Fruit fly (Drosophila melanogaster) whole organism, embryonic: ENCODE results near the gene Acp76A.
A peak's percentile ranks its signal among the peaks of the same experiment; 100 is the strongest.

ENCODE experiments used
- Awh ChIP-seq: fragments of 200-800 bp; sonication (Bioruptor generic); IDR thresholded peaks from 2 replicates; pipeline ENCODE4, ENCODE4 v1.3.6; 2022; ENCODE audit warnings: missing biosample characterization, missing genetic modification characterization
- B-H2 ChIP-seq: fragments of 200-800 bp; sonication (Bioruptor generic); optimal IDR thresholded peaks from 2 replicates; lab custom pipeline; 2018; ENCODE audit warnings: missing biosample characterization, mild to moderate bottlenecking, missing genetic modification characterization
- CG1024 ChIP-seq: fragments of 200-800 bp; sonication (Bioruptor generic); IDR thresholded peaks from 2 replicates; pipeline ENCODE4 v1.3.6; 2022; ENCODE audit warnings: missing biosample characterization, missing genetic modification characterization
- CG10366 ChIP-seq: fragments of 200-800 bp; sonication (Bioruptor generic); IDR thresholded peaks from 2 replicates; pipeline ENCODE4 v1.3.6; 2022; ENCODE audit warnings: missing biosample characterization, missing genetic modification characterization
- CG11695 ChIP-seq: fragments of 200-800 bp; sonication (Bioruptor generic); IDR thresholded peaks from 3 replicates; pipeline ENCODE4 v1.3.6; 2022; ENCODE audit warnings: missing biosample characterization, missing genetic modification characterization
- CG12155 ChIP-seq: fragments of 200-800 bp; sonication (Bioruptor generic); optimal IDR thresholded peaks from 3 replicates; lab custom pipeline; 2016; ENCODE audit warnings: missing biosample characterization, missing genetic modification characterization
- CG12744 ChIP-seq: fragments of 200-800 bp; sonication (Bioruptor generic); optimal IDR thresholded peaks from 2 replicates; lab custom pipeline; 2016; ENCODE audit warnings: missing biosample characterization, missing genetic modification characterization
- CG13624 ChIP-seq: fragments of 200-800 bp; sonication (Bioruptor generic); optimal IDR thresholded peaks from 2 replicates; lab custom pipeline; 2016; ENCODE audit warnings: missing biosample characterization, missing genetic modification characterization
- CG13894 ChIP-seq: fragments of 200-800 bp; sonication (Bioruptor generic); optimal IDR thresholded peaks from 3 replicates; lab custom pipeline; 2018; ENCODE audit warnings: missing biosample characterization, mild to moderate bottlenecking, missing genetic modification characterization, moderate library complexity
- CG14441 ChIP-seq: fragments of 200-800 bp; sonication (Bioruptor generic); IDR thresholded peaks from 2 replicates; pipeline ENCODE4 v1.3.6; 2022; ENCODE audit warnings: missing biosample characterization, missing genetic modification characterization
- CG16813 ChIP-seq: fragments of 200-800 bp; sonication (Bioruptor generic); IDR thresholded peaks from 3 replicates; pipeline ENCODE4 v1.3.6; 2022; ENCODE audit warnings: missing biosample characterization, missing genetic modification characterization; ENCODE audit not compliant: partially characterized antibody
- CG17829 ChIP-seq: fragments of 200-800 bp; optimal IDR thresholded peaks from 2 replicates; lab custom pipeline; 2019; ENCODE audit warnings: missing biosample characterization, mild to moderate bottlenecking, missing genetic modification characterization, moderate library complexity
- CG18619 ChIP-seq: fragments of 200-800 bp; sonication (Bioruptor generic); optimal IDR thresholded peaks from 3 replicates; lab custom pipeline; 2017; ENCODE audit warnings: missing biosample characterization, mild to moderate bottlenecking, missing genetic modification characterization
- CG2116 ChIP-seq: fragments of 200-800 bp; sonication (Bioruptor generic); optimal IDR thresholded peaks from 3 replicates; lab custom pipeline; 2018; ENCODE audit warnings: missing biosample characterization, mild to moderate bottlenecking, missing genetic modification characterization
- CG2199 ChIP-seq: fragments of 200-800 bp; sonication (Bioruptor generic); IDR thresholded peaks from 3 replicates; pipeline ENCODE4 v1.3.6; 2022; ENCODE audit warnings: missing biosample characterization, missing genetic modification characterization
- CG3065 ChIP-seq: fragments of 200-800 bp; sonication (Bioruptor generic); optimal IDR thresholded peaks from 2 replicates; lab custom pipeline; 2016; ENCODE audit warnings: missing biosample characterization, missing genetic modification characterization
- CG31365 ChIP-seq: fragments of 200-800 bp; sonication (Bioruptor generic); optimal IDR thresholded peaks from 2 replicates; lab custom pipeline; 2018; ENCODE audit warnings: missing biosample characterization, mild to moderate bottlenecking, missing genetic modification characterization
- CG3847 ChIP-seq: fragments of 200-800 bp; sonication (Bioruptor generic); IDR thresholded peaks from 2 replicates; pipeline ENCODE4 v1.3.6; 2022; ENCODE audit warnings: missing biosample characterization, missing genetic modification characterization
- CG42726 ChIP-seq: fragments of 200-800 bp; sonication (Bioruptor generic); IDR thresholded peaks from 2 replicates; pipeline ENCODE4 v1.3.6; 2022; ENCODE audit warnings: missing biosample characterization, missing genetic modification characterization; ENCODE audit not compliant: partially characterized antibody
- CG4617 ChIP-seq: fragments of 200-800 bp; sonication (Bioruptor generic); optimal IDR thresholded peaks from 3 replicates; lab custom pipeline; 2016; ENCODE audit warnings: missing biosample characterization, missing genetic modification characterization, borderline replicate concordance
- CG6254 ChIP-seq: fragments of 200-800 bp; sonication (Bioruptor generic); optimal IDR thresholded peaks from 3 replicates; lab custom pipeline; 2017; ENCODE audit warnings: mild to moderate bottlenecking, missing biosample characterization, missing genetic modification reagents, missing genetic modification characterization
- CG9876 ChIP-seq: fragments of 200-800 bp; sonication (Bioruptor generic); optimal IDR thresholded peaks from 2 replicates; lab custom pipeline; 2016; ENCODE audit warnings: missing biosample characterization, missing genetic modification characterization
- Chrac-16 ChIP-seq: fragments of 200-800 bp; sonication (Bioruptor generic); optimal IDR thresholded peaks from 3 replicates; lab custom pipeline; 2016; ENCODE audit warnings: missing biosample characterization, missing genetic modification characterization
- Eip74EF ChIP-seq, 2 experiments: fragments of 200-800 bp in 1 of 2; fragments of >200 bp in 1 of 2; sonication (Bioruptor generic) in 1 of 2; optimal IDR thresholded peaks; 2 replicates each; lab custom pipeline; 2017 to 2019; ENCODE audit warnings: missing biosample characterization in 2 of 2, missing genetic modification characterization in 2 of 2, mild to moderate bottlenecking in 1 of 2, moderate library complexity in 1 of 2
- HLH4C ChIP-seq: fragments of 200-800 bp; sonication (Bioruptor generic); IDR thresholded peaks from 3 replicates; pipeline ENCODE4 v1.3.6; 2022; ENCODE audit warnings: missing biosample characterization, missing genetic modification characterization; ENCODE audit not compliant: partially characterized antibody
- Hr78 ChIP-seq, 2 experiments: fragments of 200-800 bp in 1 of 2; fragments of >200 bp in 1 of 2; sonication (Bioruptor generic) in 1 of 2; optimal IDR thresholded peaks; 2 replicates each; lab custom pipeline; 2017 to 2019; ENCODE audit warnings: missing biosample characterization in 2 of 2, missing genetic modification characterization in 2 of 2, mild to moderate bottlenecking in 1 of 2, moderate library complexity in 1 of 2
- Lim3 ChIP-seq: fragments of 200-800 bp; sonication (Bioruptor generic); IDR thresholded peaks from 2 replicates; pipeline ENCODE4 v1.3.6; 2022; ENCODE audit warnings: missing biosample characterization, missing genetic modification characterization
- Usf ChIP-seq: fragments of 200-800 bp; sonication (Bioruptor generic); optimal IDR thresholded peaks from 2 replicates; lab custom pipeline; 2017; ENCODE audit warnings: missing genotype, missing biosample characterization, missing genetic modification characterization
- abd-A ChIP-seq: fragments of 200-800 bp; sonication (Bioruptor generic); optimal IDR thresholded peaks from 3 replicates; lab custom pipeline; 2019; ENCODE audit warnings: missing biosample characterization, mild to moderate bottlenecking, missing genetic modification characterization, moderate library complexity
- bab2 ChIP-seq: fragments of 200-800 bp; sonication (Bioruptor generic); optimal IDR thresholded peaks from 2 replicates; lab custom pipeline; 2016; ENCODE audit warnings: missing biosample characterization, missing genetic modification characterization
- crol ChIP-seq: fragments of 200-800 bp; sonication (Bioruptor generic); IDR thresholded peaks from 2 replicates; pipeline ENCODE4 v1.3.6; 2022; ENCODE audit warnings: missing biosample characterization, missing genetic modification characterization
- cwo ChIP-seq: fragments of 200-800 bp; sonication (Bioruptor generic); optimal IDR thresholded peaks from 3 replicates; lab custom pipeline; 2017; ENCODE audit warnings: missing biosample characterization, missing genetic modification characterization, mild to moderate bottlenecking, moderate library complexity, missing genetic modification reagents
- dm ChIP-seq: fragments of 200-800 bp; sonication (Bioruptor generic); optimal IDR thresholded peaks from 3 replicates; lab custom pipeline; 2016; ENCODE audit warnings: missing biosample characterization, missing genetic modification characterization
- en ChIP-seq: fragments of 200-800 bp; sonication (Bioruptor generic); optimal IDR thresholded peaks from 2 replicates; lab custom pipeline; 2016; ENCODE audit warnings: missing biosample characterization, missing genetic modification characterization
- gem ChIP-seq: fragments of 200-800 bp; sonication (Bioruptor generic); optimal IDR thresholded peaks from 2 replicates; lab custom pipeline; 2019; ENCODE audit warnings: missing biosample characterization, mild to moderate bottlenecking, missing genetic modification characterization, moderate library complexity
- grn ChIP-seq: fragments of 200-800 bp; sonication (Bioruptor generic); optimal IDR thresholded peaks from 3 replicates; lab custom pipeline; 2017; ENCODE audit warnings: missing biosample characterization, missing genetic modification characterization
- lab ChIP-seq: fragments of 200-800 bp; sonication (Bioruptor generic); optimal IDR thresholded peaks from 3 replicates; lab custom pipeline; 2017; ENCODE audit warnings: missing biosample characterization, missing genetic modification characterization, mild to moderate bottlenecking, moderate library complexity, missing genetic modification reagents
- luna ChIP-seq: fragments of 200-800 bp; sonication (Bioruptor generic); optimal IDR thresholded peaks from 2 replicates; lab custom pipeline; 2016; ENCODE audit warnings: missing biosample characterization, missing genetic modification characterization
- otp ChIP-seq: fragments of 200-800 bp; sonication (Bioruptor generic); IDR thresholded peaks from 3 replicates; pipeline ENCODE4, ENCODE4 v1.3.6; 2022; ENCODE audit warnings: missing biosample characterization, missing genetic modification characterization
- pfk ChIP-seq: fragments of 200-800 bp; sonication (Bioruptor generic); optimal IDR thresholded peaks from 2 replicates; lab custom pipeline; 2018; ENCODE audit warnings: missing biosample characterization, mild to moderate bottlenecking, missing genetic modification characterization, moderate library complexity
- prd ChIP-seq, 3 experiments: fragments of >200 bp in 2 of 3; fragments of 200-800 bp in 1 of 3; sonication (Bioruptor generic) in 1 of 3; optimal IDR thresholded peaks in 2 of 3; IDR thresholded peaks in 1 of 3; 2 replicates in 2 of 3; 3 replicates in 1 of 3; pipeline versions ENCODE4 v1.3.6 to Lab custom; 2017 to 2022; ENCODE audit warnings: missing biosample characterization in 1 of 3, missing genetic modification characterization in 1 of 3
- rib ChIP-seq: fragments of 200-800 bp; sonication (Bioruptor generic); IDR thresholded peaks from 2 replicates; pipeline ENCODE4 v1.3.6; 2022; ENCODE audit warnings: missing biosample characterization, missing genetic modification characterization
- row ChIP-seq: fragments of 200-800 bp; sonication (Bioruptor generic); IDR thresholded peaks from 3 replicates; pipeline ENCODE4 v1.3.6; 2022; ENCODE audit warnings: missing biosample characterization, missing genetic modification characterization
- salm ChIP-seq: fragments of 200-800 bp; sonication (Bioruptor generic); optimal IDR thresholded peaks from 2 replicates; lab custom pipeline; 2018; ENCODE audit warnings: missing biosample characterization, mild to moderate bottlenecking, missing genetic modification characterization
- scrt ChIP-seq: fragments of 200-800 bp; sonication (Bioruptor generic); optimal IDR thresholded peaks from 2 replicates; lab custom pipeline; 2018; ENCODE audit warnings: missing biosample characterization, mild to moderate bottlenecking, missing genetic modification characterization, moderate library complexity
- tna ChIP-seq: fragments of 200-800 bp; sonication (Bioruptor generic); IDR thresholded peaks from 2 replicates; pipeline ENCODE4 v1.3.6; 2022; ENCODE audit warnings: missing biosample characterization, missing genetic modification characterization; ENCODE audit not compliant: partially characterized antibody
- usp ChIP-seq: fragments of >200 bp; optimal IDR thresholded peaks from 2 replicates; lab custom pipeline; 2017; ENCODE audit warnings: missing biosample characterization, missing genetic modification characterization
- vvl ChIP-seq: fragments of 200-800 bp; sonication (Bioruptor generic); IDR thresholded peaks from 2 replicates; pipeline ENCODE4 v1.3.6; 2022; ENCODE audit warnings: missing biosample characterization, missing genetic modification characterization
- z ChIP-seq: fragments of 200-800 bp; sonication (Bioruptor generic); IDR thresholded peaks from 3 replicates; pipeline ENCODE4 v1.3.6; 2022; ENCODE audit warnings: missing biosample characterization, missing genetic modification characterization

Gene Acp76A

DNA sequence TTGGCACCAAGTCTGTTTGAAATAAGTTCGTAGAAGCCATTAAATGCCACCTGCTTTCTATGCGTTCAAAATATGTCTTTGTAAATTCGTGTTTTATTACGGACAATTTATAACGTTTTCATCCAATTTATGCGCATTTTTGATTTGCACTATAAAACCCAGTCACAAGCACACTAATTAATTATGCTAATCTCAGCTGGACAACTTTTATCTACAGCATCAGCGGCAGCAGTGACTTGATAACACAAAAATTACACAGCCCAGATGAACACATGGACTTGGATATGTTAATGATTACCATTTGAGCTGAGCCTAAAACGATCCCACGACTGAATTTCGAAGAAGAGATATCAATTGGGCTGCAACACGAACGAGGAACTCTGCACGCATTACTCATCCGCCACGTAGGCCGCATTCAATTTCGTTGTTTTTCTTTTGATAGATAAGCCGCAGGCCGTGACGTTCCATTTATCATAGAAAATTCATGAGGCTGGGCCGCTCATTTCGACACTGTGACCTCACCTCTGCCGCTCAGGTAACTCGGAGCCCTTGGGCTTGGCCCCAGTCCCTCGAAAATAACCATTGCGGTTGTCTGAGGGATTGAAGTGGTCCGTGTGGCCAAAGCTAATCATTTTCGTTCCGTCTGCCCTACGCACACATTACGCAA lies 38.6 kb downstream of the Acp76A start (continued):
- TF ChIP-seq CG6254 (GFP tag; lab: Kevin White, UChicago) (no peak), CG11695 (GFP tag; lab: Robert Waterston, UW) (no peak), otp (GFP tag; lab: Robert Waterston, UW) (no peak), usp (GFP tag; lab: Kevin White, UChicago) (no peak), crol (GFP tag; lab: Robert Waterston, UW) (peak; percentile 29; the same call in 1 of the 2 replicates), z (GFP tag; lab: Robert Waterston, UW) (no peak), CG16813 (no peak), row (no peak), gem (no peak), CG13624 (GFP tag; lab: Kevin White, UChicago) (no peak), CG31365 (tag; lab: Kevin White, UChicago) (no peak), abd-A (tag; lab: Kevin White, UChicago) (peak; percentile 84), grn (GFP tag; lab: Kevin White, UChicago) (peak; percentile 66), CG2116 (GFP tag; lab: Kevin White, UChicago) (no peak), Hr78 (GFP tag; optimal IDR thresholded peaks at IDR 0.05; lab: Kevin White, UChicago) (peak in 1 of 2 experiments; percentile 72), CG3847 (GFP tag; lab: Robert Waterston, UW) (no peak), CG17829 (tag; lab: Kevin White, UChicago) (no peak), bab2 (GFP tag; lab: Kevin White, UChicago) (no peak), CG9876 (GFP tag; lab: Kevin White, UChicago) (no peak), scrt (GFP tag; lab: Kevin White, UChicago) (no peak), CG10366 (no peak), CG12155 (GFP tag; lab: Kevin White, UChicago) (no peak), B-H2 (GFP tag; lab: Kevin White, UChicago) (no peak), luna (no peak), CG2199 (GFP tag; lab: Robert Waterston, UW) (0 out of 3 replicates have a peak, but pooled peaks have one; percentile 67), CG13894 (tag; lab: Kevin White, UChicago) (no peak), CG3065 (GFP tag; lab: Kevin White, UChicago) (no peak), Lim3 (GFP tag; lab: Robert Waterston, UW) (no peak), Usf (no peak), CG42726 (no peak), Awh (GFP tag; lab: Robert Waterston, UW) (peak; percentile 95), CG18619 (no peak), Eip74EF (GFP tag; optimal IDR thresholded peaks at IDR 0.05; lab: Kevin White, UChicago) (peak in 1 of 2 experiments; percentile 22), vvl (peak; percentile 84), rib (GFP tag; lab: Robert Waterston, UW) (no peak), CG1024 (no peak), CG12744 (GFP tag; lab: Kevin White, UChicago) (no peak), Chrac-16 (no peak), dm (GFP tag; lab: Kevin White, UChicago) (no peak), cwo (GFP tag; lab: Kevin White, UChicago) (no peak), CG4617 (GFP tag; lab: Kevin White, UChicago) (no peak), HLH4C (GFP tag; lab: Robert Waterston, UW) (no peak), pfk (GFP tag; lab: Kevin White, UChicago) (no peak), prd (optimal IDR thresholded peaks at IDR 0.05; lab: Kevin White, UChicago) (no peak), prd (GFP tag; IDR thresholded peaks at IDR 0.05; lab: Robert Waterston, UW) (0 out of 3 replicates have a peak, but pooled peaks have one; percentile 10), en (GFP tag; lab: Kevin White, UChicago) (no peak), tna (GFP tag; lab: Robert Waterston, UW) (no peak), CG14441 (GFP tag; lab: Robert Waterston, UW) (no peak), lab (GFP tag; lab: Kevin White, UChicago) (no peak), salm (tag; lab: Kevin White, UChicago) (peak; percentile 0)
